Worm (Caenorhabditis elegans): ENCODE measurements around the gene F32D8.15.

Gene F32D8.15

DNA sequence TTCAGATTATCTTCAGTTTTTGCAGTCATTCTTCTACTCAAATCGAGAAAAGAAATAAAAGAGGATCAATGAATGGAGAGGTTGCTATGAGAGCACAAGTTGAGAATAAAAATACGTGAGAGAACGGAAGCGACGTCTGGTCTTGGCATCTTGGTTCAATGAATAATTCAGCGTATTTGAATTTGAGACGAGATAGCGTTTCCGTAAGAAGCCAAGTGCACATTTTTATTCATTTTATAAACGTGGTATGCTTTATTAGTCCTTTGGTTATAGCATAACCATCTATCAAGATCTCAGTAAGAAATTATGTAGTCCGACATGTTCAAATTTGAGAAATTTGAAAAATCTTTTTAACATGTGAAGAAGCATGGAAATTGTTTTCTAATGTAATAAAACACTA, 14.5 kb downstream of the F32D8.15 start, which contains the start of gene F58B4.2:
F58B4.2 (minus strand) TSS at position 101 of the 400 bp plus-strand sequence.
- TF ChIP-seq rec-8 (tag; optimal IDR thresholded peaks at IDR 0.05) (no peak), nhr-90 (tag; optimal IDR thresholded peaks at IDR 0.05) (no peak), lsy-27 (tag; optimal IDR thresholded peaks at IDR 0.05; ENCODE audit: borderline replicate concordance, insufficient read depth) (no peak), ceh-58 (GFP tag; IDR thresholded peaks at IDR 0.05) (no peak), attf-3 (GFP tag; conservative IDR thresholded peaks at IDR 0.05) (no peak), ceh-100 (GFP tag; IDR thresholded peaks at IDR 0.05) (no peak), snpc-1.3 (tag; optimal IDR thresholded peaks at IDR 0.05; ENCODE audit: insufficient read depth) (no peak), rpc-1 (optimal IDR thresholded peaks at IDR 0.05) (no peak), rpc-1 (tag; optimal IDR thresholded peaks at IDR 0.05) (no peak), hsf-1 (GFP tag; IDR thresholded peaks at IDR 0.05) (no peak), Y67H2A.10 (GFP tag; conservative IDR thresholded peaks at IDR 0.05) (no peak), egl-44 (GFP tag; IDR thresholded peaks at IDR 0.05) (no peak), K12H6.12 (tag; optimal IDR thresholded peaks at IDR 0.05) (no peak), aptf-3 (GFP tag; IDR thresholded peaks at IDR 0.05) (no peak), aptf-2 (GFP tag; conservative IDR thresholded peaks at IDR 0.05) (no peak), madf-3 (GFP tag; IDR thresholded peaks at IDR 0.05) (no peak), ztf-28 (GFP tag; IDR thresholded peaks at IDR 0.05) (no peak), hmg-20 (GFP tag; IDR thresholded peaks at IDR 0.05) (no peak), Y56A3A.18 (GFP tag; IDR thresholded peaks at IDR 0.05) (no peak), nhr-27 (tag; optimal IDR thresholded peaks at IDR 0.05) (no peak)

DNA sequence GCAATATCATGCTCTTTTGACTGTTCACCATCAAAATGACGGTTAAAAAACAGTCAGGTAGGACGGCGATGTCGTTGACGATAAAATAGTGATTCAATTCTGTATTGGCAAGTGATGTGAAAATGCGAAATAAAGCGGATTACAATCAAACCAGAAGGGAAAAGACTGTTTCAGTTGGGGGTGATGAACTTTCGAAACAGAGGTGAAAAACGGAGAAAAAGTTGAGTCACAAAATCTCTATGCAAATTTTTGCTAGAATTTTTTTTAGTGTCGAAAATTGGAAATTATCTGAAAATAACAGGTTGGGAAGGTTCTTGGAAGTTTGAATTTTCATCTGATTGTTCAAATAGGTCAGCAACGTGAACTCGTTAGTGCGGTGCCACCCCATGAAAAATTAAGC, 17.9 kb downstream of the F32D8.15 start, which contains the start of gene nas-31:
nas-31 (minus strand) TSS at position 101 of the 400 bp plus-strand sequence.
- no peak for TF ChIP-seq ztf-18 (tag; optimal IDR thresholded peaks at IDR 0.05)
- TF ChIP-seq snpc-4 (GFP tag; optimal IDR thresholded peaks at IDR 0.05) = no peak
- no peak for TF ChIP-seq snpc-4 (tag; optimal IDR thresholded peaks at IDR 0.05)
- TF ChIP-seq lin-35 (GFP tag; optimal IDR thresholded peaks at IDR 0.05) = no peak
- TF ChIP-seq hlh-26 (GFP tag; conservative IDR thresholded peaks at IDR 0.05) = no peak
- TF ChIP-seq egrh-3 (GFP tag; IDR thresholded peaks at IDR 0.05) = no peak
- TF ChIP-seq athp-1 (tag; optimal IDR thresholded peaks at IDR 0.05) = no peak
- no peak for TF ChIP-seq F57C9.4 (tag; optimal IDR thresholded peaks at IDR 0.05)
- TF ChIP-seq Y67H2A.10 (GFP tag; conservative IDR thresholded peaks at IDR 0.05) = no peak
- no peak for TF ChIP-seq F37B4.10 (GFP tag; IDR thresholded peaks at IDR 0.05)
- TF ChIP-seq hmg-20 (GFP tag; IDR thresholded peaks at IDR 0.05) = no peak
- TF ChIP-seq let-607 (tag; optimal IDR thresholded peaks at IDR 0.05) = no peak
- no peak for TF ChIP-seq ceh-79 (tag; optimal IDR thresholded peaks at IDR 0.05)

DNA sequence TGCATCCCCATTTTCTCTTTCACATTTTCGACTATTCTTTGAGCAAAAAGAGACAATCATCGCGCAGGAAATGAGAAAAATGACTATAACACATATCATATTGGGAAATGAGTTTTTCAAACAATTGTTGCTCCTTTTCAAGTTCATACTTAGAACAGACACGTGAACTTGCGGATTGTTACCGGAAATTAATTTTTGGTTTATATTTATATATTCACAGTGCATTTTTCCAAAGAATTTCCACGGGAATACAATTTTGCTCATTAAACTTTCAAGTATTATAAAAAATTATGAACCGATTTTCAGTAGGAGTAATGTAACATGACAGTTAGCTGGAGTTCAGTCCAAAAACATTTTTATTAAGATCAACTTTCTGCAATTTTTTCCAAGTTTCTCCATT, 19.4 kb downstream of the F32D8.15 start, which contains the start of gene F58B4.7:
F58B4.7 (minus strand) TSS at position 101 of the 400 bp plus-strand sequence.
- TF ChIP-seq rec-8 (tag; optimal IDR thresholded peaks at IDR 0.05) (no peak), hlh-26 (GFP tag; conservative IDR thresholded peaks at IDR 0.05) (no peak)

DNA sequence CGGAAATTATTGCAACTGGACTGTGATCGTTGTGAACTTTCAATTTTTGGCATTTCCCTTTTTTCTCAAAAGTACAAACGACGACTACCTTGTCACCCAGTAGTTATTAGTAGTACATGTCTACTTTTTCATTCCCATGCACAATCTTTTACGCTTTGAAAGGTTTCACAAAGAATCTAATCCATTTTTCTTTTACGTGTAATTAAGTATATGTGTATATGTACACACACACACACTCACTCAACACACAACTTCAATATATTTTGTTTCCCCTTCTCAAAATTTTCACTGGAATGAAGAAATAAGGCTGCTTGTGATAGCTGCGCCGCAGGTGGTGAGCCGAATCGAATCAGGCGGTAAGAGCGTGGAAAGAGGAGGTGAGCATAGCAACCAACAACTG, 20.9 kb downstream of the F32D8.15 start, which contains the start of gene F58B4.6:
F58B4.6 (plus strand) TSS at position 301 of the 400 bp plus-strand sequence.
- TF ChIP-seq bed-1 (GFP tag; IDR thresholded peaks at IDR 0.05) (no peak), pha-4 (tag; optimal IDR thresholded peaks at IDR 0.05) (no peak), sdz-38 (tag; optimal IDR thresholded peaks at IDR 0.05) (no peak), lin-35 (GFP tag; optimal IDR thresholded peaks at IDR 0.05) (no peak), gei-17 (GFP tag; optimal IDR thresholded peaks at IDR 0.05) (no peak), ceh-79 (tag; optimal IDR thresholded peaks at IDR 0.05) (no peak), let-607 (tag; optimal IDR thresholded peaks at IDR 0.05) (no peak), Y95B8A.8 (GFP tag; IDR thresholded peaks at IDR 0.05) (no peak), F57C9.4 (tag; optimal IDR thresholded peaks at IDR 0.05) (no peak), dox-1 (GFP tag; IDR thresholded peaks at IDR 0.05) (no peak), unc-130 (GFP tag; optimal IDR thresholded peaks at IDR 0.05) (no peak), ama-1 (optimal IDR thresholded peaks at IDR 0.05) (no peak), ama-1 (GFP tag; optimal IDR thresholded peaks at IDR 0.05) (no peak), Y56A3A.18 (GFP tag; IDR thresholded peaks at IDR 0.05) (no peak), ceh-58 (GFP tag; IDR thresholded peaks at IDR 0.05) (no peak), aptf-2 (GFP tag; conservative IDR thresholded peaks at IDR 0.05) (no peak), tlf-1 (GFP tag; optimal IDR thresholded peaks at IDR 0.05) (no peak), rpc-1 (optimal IDR thresholded peaks at IDR 0.05) (no peak), rpc-1 (tag; optimal IDR thresholded peaks at IDR 0.05) (no peak), F33H1.4 (GFP tag; IDR thresholded peaks at IDR 0.05) (no peak), nhr-90 (tag; optimal IDR thresholded peaks at IDR 0.05) (no peak)

All from whole organism, young adult.